Worm (Caenorhabditis elegans) whole organism, L2 larva: ENCODE measurements around the gene cdk-1.

Experiments used
- C34F6.9 ChIP-seq: fragments of 150-350 bp; optimal IDR thresholded peaks from 2 replicates; lab custom pipeline; 2014; ENCODE audit warnings: missing biosample characterization, missing genetic modification characterization
- F13H6.1 ChIP-seq: sonication (generic microtip); optimal IDR thresholded peaks from 2 replicates; lab custom pipeline; 2016; ENCODE audit warnings: missing genetic modification characterization, missing compliant biosample characterization
- R02D3.7 ChIP-seq: fragments of 150-350 bp; optimal IDR thresholded peaks from 2 replicates; lab custom pipeline; 2014; ENCODE audit warnings: missing biosample characterization, missing genetic modification characterization
- ZK546.5 ChIP-seq: sonication (generic microtip); optimal IDR thresholded peaks from 2 replicates; lab custom pipeline; 2017; ENCODE audit warnings: missing biosample characterization, missing genetic modification characterization
- alr-1 ChIP-seq: fragments of 150-350 bp; optimal IDR thresholded peaks from 2 replicates; lab custom pipeline; 2014; ENCODE audit warnings: missing biosample characterization, missing genetic modification characterization
- aly-2 ChIP-seq: fragments of 150-350 bp; optimal IDR thresholded peaks from 2 replicates; lab custom pipeline; 2014; ENCODE audit warnings: missing biosample characterization, missing genetic modification characterization
- ama-1 ChIP-seq: fragments of 150-350 bp; optimal IDR thresholded peaks from 2 replicates; lab custom pipeline; 2018; ENCODE audit warnings: inconsistent platforms
- blmp-1 ChIP-seq: sonication (generic microtip); optimal IDR thresholded peaks from 2 replicates; lab custom pipeline; 2017; ENCODE audit warnings: missing genetic modification characterization, mild to moderate bottlenecking, missing compliant biosample characterization, antibody characterized with exemption, moderate library complexity; ENCODE audit not compliant: insufficient read depth
- ceh-16 ChIP-seq: fragments of 150-350 bp; optimal IDR thresholded peaks from 2 replicates; lab custom pipeline; 2014; ENCODE audit warnings: missing biosample characterization, missing genetic modification characterization
- ceh-82 ChIP-seq: fragments of 150-350 bp; optimal IDR thresholded peaks from 2 replicates; lab custom pipeline; 2014; ENCODE audit warnings: missing biosample characterization, missing genetic modification characterization
- crh-2 ChIP-seq: sonication (generic microtip); optimal IDR thresholded peaks from 2 replicates; lab custom pipeline; 2017; ENCODE audit warnings: missing biosample characterization, missing genetic modification characterization
- dmd-4 ChIP-seq: sonication (generic microtip); optimal IDR thresholded peaks from 2 replicates; lab custom pipeline; 2017; ENCODE audit warnings: missing biosample characterization, missing genetic modification characterization
- egl-27 ChIP-seq: sonication (generic microtip); optimal IDR thresholded peaks from 3 replicates; lab custom pipeline; 2017; ENCODE audit warnings: missing biosample characterization, missing genetic modification reagents, missing genetic modification characterization
- elt-1 ChIP-seq: fragments of 150-350 bp; optimal IDR thresholded peaks from 2 replicates; lab custom pipeline; 2014; ENCODE audit warnings: missing biosample characterization, missing genetic modification characterization
- elt-3 ChIP-seq: sonication (generic microtip); optimal IDR thresholded peaks from 2 replicates; lab custom pipeline; 2017; ENCODE audit warnings: missing biosample characterization, missing genetic modification characterization
- fos-1 ChIP-seq: fragments of 150-350 bp; optimal IDR thresholded peaks from 2 replicates; lab custom pipeline; 2014; ENCODE audit warnings: missing biosample characterization, missing genetic modification characterization
- lin-11 ChIP-seq: fragments of 150-350 bp; sonication (generic microtip); optimal IDR thresholded peaks from 2 replicates; lab custom pipeline; 2014; ENCODE audit warnings: missing biosample characterization, missing genetic modification characterization, inconsistent platforms, mixed read lengths
- lin-13 ChIP-seq: fragments of 150-350 bp; optimal IDR thresholded peaks from 2 replicates; lab custom pipeline; 2014; ENCODE audit warnings: missing biosample characterization, missing genetic modification reagents, missing genetic modification characterization
- lsy-2 ChIP-seq, 2 experiments: fragments of 150-350 bp in 1 of 2; sonication (generic microtip) in 1 of 2; optimal IDR thresholded peaks; 2 replicates each; lab custom pipeline; 2014 to 2017; ENCODE audit warnings: missing biosample characterization in 2 of 2, missing genetic modification characterization in 2 of 2
- mab-5 ChIP-seq: fragments of 150-350 bp; optimal IDR thresholded peaks from 2 replicates; lab custom pipeline; 2014; ENCODE audit warnings: missing biosample characterization, missing genetic modification characterization
- mbf-1 ChIP-seq: sonication (generic microtip); optimal IDR thresholded peaks from 2 replicates; lab custom pipeline; 2017; ENCODE audit warnings: missing biosample characterization, missing genetic modification characterization
- mdl-1 ChIP-seq, 2 experiments: fragments of 150-350 bp in 1 of 2; sonication (generic microtip) in 1 of 2; optimal IDR thresholded peaks; 2 replicates each; lab custom pipeline; 2017; ENCODE audit warnings: missing biosample characterization in 2 of 2, missing genetic modification characterization in 2 of 2
- nhr-10 ChIP-seq: sonication (generic microtip); optimal IDR thresholded peaks from 2 replicates; lab custom pipeline; 2017; ENCODE audit warnings: missing biosample characterization, missing genetic modification characterization
- nhr-12 ChIP-seq: fragments of 150-350 bp; optimal IDR thresholded peaks from 2 replicates; lab custom pipeline; 2014; ENCODE audit warnings: missing biosample characterization, missing genetic modification characterization
- nhr-129 ChIP-seq: fragments of 150-350 bp; optimal IDR thresholded peaks from 2 replicates; lab custom pipeline; 2014; ENCODE audit warnings: missing biosample characterization, missing genetic modification characterization
- nhr-21 ChIP-seq: fragments of 150-350 bp; optimal IDR thresholded peaks from 2 replicates; lab custom pipeline; 2014; ENCODE audit warnings: missing biosample characterization, missing genetic modification characterization
- nhr-237 ChIP-seq: fragments of 150-350 bp; optimal IDR thresholded peaks from 2 replicates; lab custom pipeline; 2014; ENCODE audit warnings: missing biosample characterization, missing genetic modification characterization
- nhr-6 ChIP-seq: fragments of 150-350 bp; optimal IDR thresholded peaks from 2 replicates; lab custom pipeline; 2014; ENCODE audit warnings: missing biosample characterization, missing genetic modification characterization
- peb-1 ChIP-seq: fragments of 150-350 bp; optimal IDR thresholded peaks from 2 replicates; lab custom pipeline; 2014; ENCODE audit warnings: missing biosample characterization, missing genetic modification characterization
- sem-4 ChIP-seq: fragments of 150-350 bp; optimal IDR thresholded peaks from 2 replicates; lab custom pipeline; 2014; ENCODE audit warnings: missing biosample characterization, missing genetic modification reagents, missing genetic modification characterization
- skn-1 ChIP-seq: sonication (generic microtip); optimal IDR thresholded peaks from 2 replicates; lab custom pipeline; 2017; ENCODE audit warnings: missing biosample characterization, missing genetic modification characterization
- sma-3 ChIP-seq: sonication (generic microtip); optimal IDR thresholded peaks from 2 replicates; lab custom pipeline; 2016; ENCODE audit warnings: missing genetic modification reagents, missing genetic modification characterization, missing compliant biosample characterization
- sma-9 ChIP-seq, 2 experiments: fragments of 150-350 bp in 1 of 2; sonication (generic microtip) in 1 of 2; optimal IDR thresholded peaks; 2 replicates each; lab custom pipeline; 2014 to 2016; ENCODE audit warnings: missing genetic modification characterization in 2 of 2, mild to moderate bottlenecking in 1 of 2, missing biosample characterization in 1 of 2, missing compliant biosample characterization in 1 of 2, missing genetic modification reagents in 1 of 2, moderate library complexity in 1 of 2
- snpc-4 ChIP-seq: fragments of 150-350 bp; optimal IDR thresholded peaks from 2 replicates; lab custom pipeline; 2014; ENCODE audit warnings: missing biosample characterization, missing genetic modification characterization
- unc-39 ChIP-seq: fragments of 150-350 bp; optimal IDR thresholded peaks from 2 replicates; lab custom pipeline; 2014; ENCODE audit warnings: missing biosample characterization, missing genetic modification characterization
- unc-55 ChIP-seq: fragments of 150-350 bp; sonication (generic microtip); optimal IDR thresholded peaks from 3 replicates; lab custom pipeline; 2014; ENCODE audit warnings: missing biosample characterization, missing genetic modification reagents, missing genetic modification characterization
- unc-62 ChIP-seq: fragments of 150-350 bp; optimal IDR thresholded peaks from 2 replicates; lab custom pipeline; 2014; ENCODE audit warnings: missing biosample characterization, missing genetic modification reagents, missing genetic modification characterization
- zag-1 ChIP-seq: fragments of 150-350 bp; optimal IDR thresholded peaks from 2 replicates; lab custom pipeline; 2014; ENCODE audit warnings: missing biosample characterization, missing genetic modification characterization
- ztf-1 ChIP-seq: fragments of 200-800 bp; sonication (Bioruptor generic); conservative IDR thresholded peaks from 2 replicates; pipeline ENCODE4 v1.3.6; 2022; ENCODE audit warnings: missing genetic modification characterization, missing compliant biosample characterization
- ztf-11 ChIP-seq: sonication (generic microtip); optimal IDR thresholded peaks from 2 replicates; lab custom pipeline; 2017; ENCODE audit warnings: missing biosample characterization, missing genetic modification characterization

The cdk-1 gene

DNA sequence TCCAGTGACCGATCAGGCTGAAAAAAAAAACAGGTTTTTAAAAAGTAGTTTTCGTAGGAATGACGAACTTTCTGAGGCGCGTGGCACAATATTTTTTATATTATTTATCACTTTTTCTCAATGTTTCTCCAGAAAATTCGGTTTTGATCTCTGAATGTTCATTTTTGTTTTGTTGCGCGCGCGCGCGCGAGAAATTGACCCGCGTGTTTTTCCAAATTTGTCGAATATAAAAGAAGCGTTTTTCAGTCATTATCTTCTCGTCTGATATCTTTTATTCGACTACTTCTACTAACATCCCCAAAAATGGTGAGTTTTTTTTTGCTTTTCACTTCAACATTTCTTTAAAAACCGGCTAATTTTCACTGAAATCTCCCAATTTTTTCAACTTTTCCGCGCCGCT lies 11.6 kb downstream of the cdk-1 start, which contains the start of gene rmd-1:
TSS of gene rmd-1 (plus strand) at position 247 of the 400 bp plus-strand sequence.
- TF ChIP-seq F13H6.1 (tag; lab: Kevin White, UChicago) (no peak), unc-62 (GFP tag; lab: Kevin White, UChicago) (no peak)
- TF ChIP-seq, all 48 proteins: peak for 0

DNA sequence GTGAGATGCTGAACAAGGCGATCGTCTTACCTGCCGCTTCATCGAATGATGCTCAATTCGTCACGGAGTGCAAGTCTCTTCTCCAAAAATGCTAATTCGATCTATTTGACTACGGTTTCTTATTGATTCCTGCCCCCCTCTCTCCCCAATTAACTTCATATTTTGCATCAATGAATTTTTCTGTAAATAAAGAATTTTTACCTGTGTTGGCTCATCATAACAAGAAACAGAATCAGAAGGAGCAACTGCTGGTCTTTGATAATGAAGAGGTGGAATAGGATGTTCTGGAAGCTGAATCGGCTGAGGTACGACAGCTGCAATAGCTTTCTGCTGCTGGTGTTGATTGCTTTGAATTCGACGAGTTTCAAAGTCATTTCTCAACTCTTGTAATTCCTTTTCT lies 12.9 kb downstream of the cdk-1 start:
- no peak for TF ChIP-seq nhr-12 (tag; lab: Kevin White, UChicago)
- TF ChIP-seq crh-2 (tag; lab: Kevin White, UChicago) = no peak

DNA sequence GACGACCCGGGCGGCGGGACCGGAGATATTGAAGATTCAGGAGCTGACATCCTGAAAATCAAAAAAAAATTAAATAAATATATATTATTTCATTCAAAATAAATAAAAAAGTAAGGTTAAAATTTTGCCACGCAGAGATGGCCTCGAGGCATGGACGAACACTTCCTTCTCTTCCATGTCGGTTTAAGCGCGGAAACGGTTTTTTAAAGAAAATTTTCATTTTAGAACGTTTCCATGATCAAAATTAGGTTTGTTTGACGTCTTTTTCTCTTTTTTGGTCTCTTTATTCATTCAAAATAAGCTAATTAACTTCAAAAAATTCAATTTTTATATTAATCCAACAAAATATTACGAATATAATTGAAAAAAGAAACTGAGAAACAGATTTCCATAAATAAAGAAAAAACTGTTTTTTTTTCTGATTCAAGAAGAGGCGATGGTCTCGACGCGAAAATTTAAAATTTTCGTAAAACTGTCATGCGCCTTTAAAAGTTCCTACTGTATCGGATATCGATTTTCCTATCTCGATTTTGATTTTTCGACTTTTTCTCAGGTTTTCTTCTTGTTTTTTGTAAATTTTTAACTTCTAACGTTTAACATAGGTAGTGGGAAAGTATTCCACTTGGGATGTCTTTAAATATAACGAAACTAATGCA lies 14.9 kb downstream of the cdk-1 start, which contains the start of gene gcc-2:
TSS of gene gcc-2 (minus strand) at position 51 of the 656 bp plus-strand sequence.
- no peak for TF ChIP-seq unc-62 (GFP tag; lab: Kevin White, UChicago)
- TF ChIP-seq nhr-21 (tag; lab: Kevin White, UChicago) = no peak

DNA sequence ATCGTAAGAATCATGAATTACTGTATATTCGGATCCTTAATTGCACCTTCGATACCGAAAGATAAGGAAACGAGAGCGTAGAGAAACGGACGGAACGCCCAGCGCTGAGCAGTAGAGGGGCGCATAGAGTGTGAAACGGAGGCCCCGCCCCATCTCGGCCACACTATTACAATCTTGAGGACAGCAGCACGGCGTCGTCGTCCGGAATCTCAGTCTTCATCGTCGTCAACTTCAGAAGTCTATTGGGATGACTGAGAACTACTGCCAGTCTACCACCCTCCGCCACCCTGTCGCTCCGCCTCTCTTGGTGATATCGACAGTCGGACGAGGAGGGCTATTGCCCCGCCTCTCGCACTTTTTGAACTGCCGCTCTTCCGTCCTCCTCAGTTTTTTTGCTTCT lies 17.4 kb downstream of the cdk-1 start:
- TF ChIP-seq fos-1 = no peak
- no peak for TF ChIP-seq ceh-82 (tag; lab: Kevin White, UChicago)
- no peak for TF ChIP-seq ztf-1 (GFP tag; lab: Robert Waterston, UW)
- no peak for TF ChIP-seq mab-5 (tag; lab: Kevin White, UChicago)
- no peak for TF ChIP-seq crh-2 (tag; lab: Kevin White, UChicago)
- TF ChIP-seq C34F6.9 (tag; lab: Kevin White, UChicago) = no peak
- TF ChIP-seq mdl-1 (tag; optimal IDR thresholded peaks at IDR 0.05; lab: Kevin White, UChicago) = no peak
- no peak for TF ChIP-seq ama-1 (lab: Kevin White, UChicago)
- no peak for TF ChIP-seq dmd-4 (tag; lab: Kevin White, UChicago)
- no peak for TF ChIP-seq sma-3 (GFP tag; lab: Kevin White, UChicago)
- no peak for TF ChIP-seq nhr-21 (tag; lab: Kevin White, UChicago)
- no peak for TF ChIP-seq F13H6.1 (tag; lab: Kevin White, UChicago)
- TF ChIP-seq sem-4 (tag; lab: Kevin White, UChicago) = no peak
- no peak for TF ChIP-seq nhr-10 (tag; lab: Kevin White, UChicago)
- TF ChIP-seq sma-9 (GFP tag; optimal IDR thresholded peaks at IDR 0.05; lab: Kevin White, UChicago) = no peak
- no peak for TF ChIP-seq sma-9 (tag; optimal IDR thresholded peaks at IDR 0.05; lab: Kevin White, UChicago)
- TF ChIP-seq snpc-4 (tag; lab: Kevin White, UChicago) = no peak
- TF ChIP-seq lsy-2 (tag; optimal IDR thresholded peaks at IDR 0.05; lab: Kevin White, UChicago) = no peak
- TF ChIP-seq peb-1 = no peak
- TF ChIP-seq lin-11 (tag; lab: Kevin White, UChicago) = no peak
- TF ChIP-seq zag-1 (tag; lab: Kevin White, UChicago) = no peak

DNA sequence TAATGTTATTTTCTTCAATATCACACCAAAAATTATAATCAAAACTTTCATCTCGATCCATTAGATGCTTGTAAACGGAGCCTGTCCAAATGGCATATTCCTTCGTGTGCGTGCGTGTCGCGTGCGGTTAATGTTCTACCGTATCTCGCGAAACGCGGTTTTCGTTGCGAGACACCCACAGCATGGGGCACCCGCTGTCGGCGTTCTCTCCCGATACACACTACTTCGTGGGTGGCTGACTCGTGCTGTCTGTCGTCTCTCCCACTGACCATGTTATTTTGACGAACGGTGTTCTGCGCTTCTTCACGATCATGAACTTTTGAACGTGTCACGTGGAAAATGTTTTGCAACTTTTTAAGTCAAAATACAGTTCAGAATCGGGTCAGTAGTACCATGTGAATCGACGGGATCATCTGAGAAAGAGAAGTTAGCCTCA lies 18.2 kb downstream of the cdk-1 start:
- TF ChIP-seq unc-39 (tag; lab: Kevin White, UChicago) (peak; percentile 35), zag-1 (tag; lab: Kevin White, UChicago) (peak; percentile 94), aly-2 (tag; lab: Kevin White, UChicago) (no peak), lin-11 (tag; lab: Kevin White, UChicago) (peak; percentile 98), nhr-12 (tag; lab: Kevin White, UChicago) (peak; percentile 61), unc-55 (peak; percentile 96), snpc-4 (tag; lab: Kevin White, UChicago) (peak; percentile 86), C34F6.9 (tag; lab: Kevin White, UChicago) (peak; percentile 100), lin-13 (peak; percentile 97), lsy-2 (tag; optimal IDR thresholded peaks at IDR 0.05; lab: Kevin White, UChicago) (peak; percentile 99 to 100), ceh-82 (tag; lab: Kevin White, UChicago) (peak; percentile 86), peb-1 (peak; percentile 21), ama-1 (lab: Kevin White, UChicago) (peak; percentile 95), nhr-6 (tag; lab: Kevin White, UChicago) (peak; percentile 94), elt-3 (tag; lab: Kevin White, UChicago) (no peak), alr-1 (tag; lab: Kevin White, UChicago) (no peak), mab-5 (tag; lab: Kevin White, UChicago) (peak; percentile 77), mdl-1 (tag; optimal IDR thresholded peaks at IDR 0.05; lab: Kevin White, UChicago) (peak; percentile 97 to 99), sma-3 (GFP tag; lab: Kevin White, UChicago) (peak; percentile 100), R02D3.7 (tag; lab: Kevin White, UChicago) (peak; percentile 59), ztf-11 (tag; lab: Kevin White, UChicago) (no peak), egl-27 (tag; lab: Kevin White, UChicago) (peak; percentile 96), nhr-237 (peak; percentile 71), mbf-1 (tag; lab: Kevin White, UChicago) (no peak), ZK546.5 (tag; lab: Kevin White, UChicago) (peak; percentile 91), nhr-129 (peak; percentile 98), ceh-16 (peak; percentile 99), sma-9 (GFP tag; optimal IDR thresholded peaks at IDR 0.05; lab: Kevin White, UChicago) (peak; percentile 98), sma-9 (tag; optimal IDR thresholded peaks at IDR 0.05; lab: Kevin White, UChicago) (no peak), elt-1 (tag; lab: Kevin White, UChicago) (peak; percentile 57), unc-62 (GFP tag; lab: Kevin White, UChicago) (peak; percentile 83), blmp-1 (peak; percentile 83), F13H6.1 (tag; lab: Kevin White, UChicago) (peak; percentile 99), nhr-10 (tag; lab: Kevin White, UChicago) (peak; percentile 90), crh-2 (tag; lab: Kevin White, UChicago) (peak; percentile 99), skn-1 (tag; lab: Kevin White, UChicago) (peak; percentile 41)
